Worm (Caenorhabditis elegans): ENCODE measurements around the gene F38A1.8.

F38A1.8 gene

ce11 chrIV:1251242-1251911 lies 11.7 kb upstream of the F38A1.8 start, which contains the start of the genes clec-166 and F38A1.6:
clec-166 (minus strand) TSS chrIV:1251342.
F38A1.6 (plus strand) TSS chrIV:1251861.
- TF ChIP-seq unc-120 (tag; optimal IDR thresholded peaks at IDR 0.05; ENCODE audit: poor library complexity, severe bottlenecking) (no peak), lin-13 (tag; optimal IDR thresholded peaks at IDR 0.05) (no peak), elt-3 (tag; optimal IDR thresholded peaks at IDR 0.05) (no peak), ceh-83 (GFP tag; optimal IDR thresholded peaks at IDR 0.05) (no peak), zip-8 (tag; optimal IDR thresholded peaks at IDR 0.05) (no peak), nhr-237 (tag; optimal IDR thresholded peaks at IDR 0.05) (no peak), ces-1 (GFP tag; optimal IDR thresholded peaks at IDR 0.05) (no peak), M03D4.4 (tag; optimal IDR thresholded peaks at IDR 0.05) (no peak), drap-1 (GFP tag; optimal IDR thresholded peaks at IDR 0.05) (no peak), hlh-1 (tag; optimal IDR thresholded peaks at IDR 0.05) (no peak), bed-3 (GFP tag; optimal IDR thresholded peaks at IDR 0.05) (no peak), pha-4 (tag; optimal IDR thresholded peaks at IDR 0.05) (no peak), nhr-76 (tag; optimal IDR thresholded peaks at IDR 0.05) (no peak), unc-62 (GFP tag; optimal IDR thresholded peaks at IDR 0.05) (no peak), lsy-2 (tag; optimal IDR thresholded peaks at IDR 0.05) (no peak), mls-2 (tag; optimal IDR thresholded peaks at IDR 0.05) (no peak), cnd-1 (tag; optimal IDR thresholded peaks at IDR 0.05) (no peak), ztf-11 (tag; optimal IDR thresholded peaks at IDR 0.05) (no peak)

- TF ChIP-seq tbx-8 (GFP tag; optimal IDR thresholded peaks at IDR 0.05) (no peak), flh-1 (GFP tag; optimal IDR thresholded peaks at IDR 0.05) (no peak), nhr-76 (tag; optimal IDR thresholded peaks at IDR 0.05) (no peak), mab-5 (tag; optimal IDR thresholded peaks at IDR 0.05) (no peak), elt-1 (tag; optimal IDR thresholded peaks at IDR 0.05; ENCODE audit: borderline replicate concordance, insufficient read depth) (no peak), ceh-43 (GFP tag; optimal IDR thresholded peaks at IDR 0.05) (no peak), elt-3 (tag; optimal IDR thresholded peaks at IDR 0.05) (no peak), drap-1 (GFP tag; optimal IDR thresholded peaks at IDR 0.05) (no peak), ztf-11 (tag; optimal IDR thresholded peaks at IDR 0.05) (no peak), M03D4.4 (tag; optimal IDR thresholded peaks at IDR 0.05) (no peak), lsy-2 (tag; optimal IDR thresholded peaks at IDR 0.05) (no peak), sptf-1 (tag; optimal IDR thresholded peaks at IDR 0.05) (no peak), unc-62 (GFP tag; optimal IDR thresholded peaks at IDR 0.05) (no peak), unc-39 (tag; optimal IDR thresholded peaks at IDR 0.05) (no peak), sem-2 (GFP tag; optimal IDR thresholded peaks at IDR 0.05) (no peak), ces-1 (GFP tag; optimal IDR thresholded peaks at IDR 0.05) (no peak)
Measured at ce11 chrIV:1246762-1247436, 7.2 kb upstream of the F38A1.8 start, which contains the start of the genes clec-165 and F38A1.11. clec-165 (minus strand) TSS chrIV:1246886. F38A1.11 (plus strand) TSS chrIV:1247386.

- TF ChIP-seq mab-5 (tag; optimal IDR thresholded peaks at IDR 0.05) = no peak
- TF ChIP-seq bed-3 (GFP tag; optimal IDR thresholded peaks at IDR 0.05) = no peak
- no peak for TF ChIP-seq hlh-1 (tag; optimal IDR thresholded peaks at IDR 0.05)
- no peak for TF ChIP-seq drap-1 (GFP tag; optimal IDR thresholded peaks at IDR 0.05)
- TF ChIP-seq pha-4 (tag; optimal IDR thresholded peaks at IDR 0.05) = no peak
Measured at ce11 chrIV:1245244-1245643, 5.6 kb upstream of the F38A1.8 start, which contains the start of gene F38A1.9. F38A1.9 (minus strand) TSS chrIV:1245344.

ce11 chrIV:1243295-1243694 lies 3.6 kb upstream of the F38A1.8 start, which contains the start of gene F38A1.15:
F38A1.15 (minus strand) TSS chrIV:1243395.
- no peak for TF ChIP-seq mep-1 (tag; optimal IDR thresholded peaks at IDR 0.05)
- no peak for TF ChIP-seq hlh-1 (tag; optimal IDR thresholded peaks at IDR 0.05)
- no peak for TF ChIP-seq bed-3 (GFP tag; optimal IDR thresholded peaks at IDR 0.05)
- TF ChIP-seq tbx-8 (GFP tag; optimal IDR thresholded peaks at IDR 0.05) = no peak
- no peak for TF ChIP-seq nhr-28 (tag; optimal IDR thresholded peaks at IDR 0.05)
- TF ChIP-seq mab-5 (tag; optimal IDR thresholded peaks at IDR 0.05) = no peak
- no peak for TF ChIP-seq ceh-43 (GFP tag; optimal IDR thresholded peaks at IDR 0.05)
- TF ChIP-seq elt-3 (tag; optimal IDR thresholded peaks at IDR 0.05) = no peak
- no peak for TF ChIP-seq nhr-76 (tag; optimal IDR thresholded peaks at IDR 0.05)
- no peak for TF ChIP-seq lsy-2 (tag; optimal IDR thresholded peaks at IDR 0.05)
- no peak for TF ChIP-seq unc-120 (tag; optimal IDR thresholded peaks at IDR 0.05; ENCODE audit: poor library complexity, severe bottlenecking)
- TF ChIP-seq unc-62 (GFP tag; optimal IDR thresholded peaks at IDR 0.05) = no peak
- no peak for TF ChIP-seq nhr-237 (tag; optimal IDR thresholded peaks at IDR 0.05)

- no peak for TF ChIP-seq zip-8 (tag; optimal IDR thresholded peaks at IDR 0.05)
- no peak for TF ChIP-seq hlh-1 (tag; optimal IDR thresholded peaks at IDR 0.05)
- TF ChIP-seq pha-4 (tag; optimal IDR thresholded peaks at IDR 0.05) = no peak
- no peak for TF ChIP-seq mep-1 (tag; optimal IDR thresholded peaks at IDR 0.05)
- no peak for TF ChIP-seq cnd-1 (tag; optimal IDR thresholded peaks at IDR 0.05)
- no peak for TF ChIP-seq lsy-2 (tag; optimal IDR thresholded peaks at IDR 0.05)
- TF ChIP-seq ztf-11 (tag; optimal IDR thresholded peaks at IDR 0.05) = no peak
- TF ChIP-seq unc-62 (GFP tag; optimal IDR thresholded peaks at IDR 0.05) = no peak
- no peak for TF ChIP-seq sptf-1 (tag; optimal IDR thresholded peaks at IDR 0.05)
- no peak for TF ChIP-seq ceh-43 (GFP tag; optimal IDR thresholded peaks at IDR 0.05)
- no peak for TF ChIP-seq mab-5 (tag; optimal IDR thresholded peaks at IDR 0.05)
Measured at ce11 chrIV:1238147-1238546, 1.5 kb downstream of the F38A1.8 start.

Measured in whole organism, mixed stage, embryonic.